Worm (Caenorhabditis elegans): ENCODE data around the gene D1054.1.
A peak's percentile ranks its signal among the peaks of the same experiment; 100 is the strongest.

Gene D1054.1

ce11 chrV:10723583-10723982 lies 46.4 kb downstream of the D1054.1 start:
- TF ChIP-seq him-1 (tag; optimal IDR thresholded peaks at IDR 0.05), result no peak
- TF ChIP-seq dao-5 (tag; optimal IDR thresholded peaks at IDR 0.05), result no peak
- TF ChIP-seq W03F9.2 (tag; optimal IDR thresholded peaks at IDR 0.05), result no peak

ce11 chrV:10723181-10723580 lies 46.8 kb downstream of the D1054.1 start:
- TF ChIP-seq W03F9.2 (tag; optimal IDR thresholded peaks at IDR 0.05) (no peak), him-1 (tag; optimal IDR thresholded peaks at IDR 0.05) (no peak), dao-5 (tag; optimal IDR thresholded peaks at IDR 0.05) (no peak)

- no peak for TF ChIP-seq W03F9.2 (tag; optimal IDR thresholded peaks at IDR 0.05)
- TF ChIP-seq him-1 (tag; optimal IDR thresholded peaks at IDR 0.05), result no peak
- TF ChIP-seq dao-5 (tag; optimal IDR thresholded peaks at IDR 0.05), result no peak
These were observed 47.4 kb downstream of the D1054.1 start for ce11 chrV:10722595-10722994.

ce11 chrV:10721912-10722426 lies 48.0 kb downstream of the D1054.1 start:
- no peak for TF ChIP-seq dao-5 (tag; optimal IDR thresholded peaks at IDR 0.05)
- peak; percentile 39 for TF ChIP-seq him-1 (tag; optimal IDR thresholded peaks at IDR 0.05)

ce11 chrV:10721304-10721703 lies 48.7 kb downstream of the D1054.1 start:
- TF ChIP-seq W03F9.2 (tag; optimal IDR thresholded peaks at IDR 0.05), result no peak
- TF ChIP-seq him-1 (tag; optimal IDR thresholded peaks at IDR 0.05), result no peak
- no peak for TF ChIP-seq dao-5 (tag; optimal IDR thresholded peaks at IDR 0.05)

- no peak for TF ChIP-seq him-1 (tag; optimal IDR thresholded peaks at IDR 0.05)
- no peak for TF ChIP-seq W03F9.2 (tag; optimal IDR thresholded peaks at IDR 0.05)
These were observed 49.1 kb downstream of the D1054.1 start for ce11 chrV:10720876-10721275.

- no peak for TF ChIP-seq him-1 (tag; optimal IDR thresholded peaks at IDR 0.05)
These were observed 49.6 kb downstream of the D1054.1 start for ce11 chrV:10720303-10720847.

ce11 chrV:10719833-10720170 lies 50.2 kb downstream of the D1054.1 start:
- TF ChIP-seq dao-5 (tag; optimal IDR thresholded peaks at IDR 0.05) (no peak), him-1 (tag; optimal IDR thresholded peaks at IDR 0.05) (no peak), W03F9.2 (tag; optimal IDR thresholded peaks at IDR 0.05) (peak; percentile 11)

- no peak for TF ChIP-seq W03F9.2 (tag; optimal IDR thresholded peaks at IDR 0.05)
- no peak for TF ChIP-seq dao-5 (tag; optimal IDR thresholded peaks at IDR 0.05)
- TF ChIP-seq him-1 (tag; optimal IDR thresholded peaks at IDR 0.05), result no peak
These were observed 50.8 kb downstream of the D1054.1 start for ce11 chrV:10719019-10719832.
